Worm (Caenorhabditis elegans) whole organism, L4/young adult: ENCODE measurements around the gene srx-18.

Experiments
- W03F9.2 ChIP-seq: fragments of 150-350 bp; optimal IDR thresholded peaks from 2 replicates; lab custom pipeline; 2014; ENCODE audit warnings: missing biosample characterization, missing genetic modification characterization
- him-1 ChIP-seq: sonication (generic microtip); optimal IDR thresholded peaks from 2 replicates; lab custom pipeline; 2016; ENCODE audit warnings: missing genotype, missing genetic modification reagents, missing genetic modification characterization, missing compliant biosample characterization

DNA sequence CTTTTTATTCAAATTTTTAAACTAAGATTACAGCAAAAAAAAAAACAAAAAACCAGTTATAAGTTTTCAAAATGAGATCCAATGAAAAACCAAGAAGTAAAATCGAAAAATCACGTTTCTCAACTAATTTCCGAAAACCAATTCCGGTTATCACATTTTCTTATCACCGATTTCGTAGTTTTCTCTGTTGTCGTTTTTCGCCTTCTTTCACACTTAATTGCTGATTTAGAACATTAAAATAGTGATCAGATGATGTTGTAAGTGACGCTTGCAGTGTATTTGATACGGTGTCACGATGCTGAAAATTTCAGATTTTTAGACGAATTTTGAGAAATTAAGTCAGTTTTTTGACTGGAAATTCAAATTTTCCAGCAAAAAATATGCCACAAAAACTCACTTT lies 18.4 kb downstream of the srx-18 start:
- TF ChIP-seq W03F9.2 (tag; lab: Kevin White, UChicago): no peak
- TF ChIP-seq him-1: no peak
